Fruit fly (Drosophila melanogaster) S2 (cell line): ENCODE results near the gene CG15891.

ENCODE experiments used
- CG8478 ChIP-seq: fragments of >200 bp; optimal IDR thresholded peaks from 2 replicates; lab custom pipeline; 2018
- CTCF ChIP-seq, 2 experiments: fragments of >200 bp; optimal IDR thresholded peaks; 2 replicates each; lab custom pipeline; 2018

- TF ChIP-seq CG8478 (lab: Kevin White, UChicago) (no peak), CTCF (optimal IDR thresholded peaks at IDR 0.05; lab: Kevin White, UChicago) (no peak)
These were observed at the start of gene CG15891, which contains the start of gene CG3815 for dm6 chrX:6295129-6295539.
